Worm (Caenorhabditis elegans): ENCODE measurements around the gene mccc-1.

DNA sequence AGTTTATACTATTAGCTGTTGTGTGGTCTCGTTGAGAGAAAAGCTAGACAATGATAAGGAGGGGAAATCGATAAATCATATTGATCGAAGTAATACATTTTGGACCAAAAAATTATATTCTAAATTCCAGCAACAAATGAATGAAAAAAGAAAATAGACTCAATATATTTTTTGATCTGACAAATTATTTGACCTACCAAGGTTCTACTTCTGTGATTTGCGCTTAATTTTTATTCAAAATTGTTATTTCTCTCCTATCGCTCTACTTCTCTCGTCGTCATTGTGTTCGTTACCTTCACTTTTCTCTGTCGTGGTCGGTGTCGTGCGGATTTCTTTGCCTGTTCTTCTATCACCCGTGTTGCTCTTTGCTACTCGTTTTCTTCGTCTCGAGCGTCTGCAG, 25.4 kb upstream of the mccc-1 start:
- no peak for TF ChIP-seq nhr-77 (tag; optimal IDR thresholded peaks at IDR 0.05)
- no peak for TF ChIP-seq zag-1 (tag; optimal IDR thresholded peaks at IDR 0.05)
- no peak for TF ChIP-seq dve-1 (tag; optimal IDR thresholded peaks at IDR 0.05; ENCODE audit: insufficient read depth)

All from whole organism, L4 larva.